Fruit fly (Drosophila melanogaster) whole organism, embryonic: ENCODE results near the gene CG12118.

Experiments
- Atf-2 ChIP-seq: fragments of 200-800 bp; sonication (Bioruptor generic); optimal IDR thresholded peaks from 2 replicates; lab custom pipeline; 2016; ENCODE audit warnings: missing biosample characterization, missing genetic modification characterization
- BtbVII ChIP-seq: fragments of 200-800 bp; sonication (Bioruptor generic); optimal IDR thresholded peaks from 3 replicates; lab custom pipeline; 2017; ENCODE audit warnings: missing biosample characterization, mild to moderate bottlenecking, missing genetic modification characterization
- Bteb2 ChIP-seq: fragments of 200-800 bp; sonication (Bioruptor generic); optimal IDR thresholded peaks from 2 replicates; lab custom pipeline; 2016; ENCODE audit warnings: missing biosample characterization, missing genetic modification characterization
- CG10321 ChIP-seq: fragments of 200-800 bp; sonication (Bioruptor generic); IDR thresholded peaks from 2 replicates; pipeline ENCODE4 v1.3.6; 2022; ENCODE audit warnings: missing biosample characterization, missing genetic modification characterization
- CG10431 ChIP-seq: fragments of 200-800 bp; sonication (Bioruptor generic); optimal IDR thresholded peaks from 3 replicates; lab custom pipeline; 2018; ENCODE audit warnings: missing biosample characterization, mild to moderate bottlenecking, missing genetic modification characterization
- CG10654 ChIP-seq: fragments of 200-800 bp; sonication (Bioruptor generic); optimal IDR thresholded peaks from 2 replicates; lab custom pipeline; 2016; ENCODE audit warnings: missing biosample characterization, missing genetic modification characterization
- CG10959 ChIP-seq: fragments of 200-800 bp; sonication (Bioruptor generic); IDR thresholded peaks from 2 replicates; pipeline ENCODE4 v1.3.6; 2022; ENCODE audit warnings: missing biosample characterization, missing genetic modification characterization
- CG10979 ChIP-seq: fragments of 200-800 bp; sonication (Bioruptor generic); optimal IDR thresholded peaks from 2 replicates; lab custom pipeline; 2018; ENCODE audit warnings: missing biosample characterization, mild to moderate bottlenecking, missing genetic modification characterization, moderate library complexity
- CG11723 ChIP-seq: fragments of 200-800 bp; sonication (Bioruptor generic); optimal IDR thresholded peaks from 2 replicates; lab custom pipeline; 2017; ENCODE audit warnings: missing biosample characterization, mild to moderate bottlenecking, missing genetic modification characterization
- CG12219 ChIP-seq: fragments of 200-800 bp; sonication (Bioruptor generic); optimal IDR thresholded peaks from 3 replicates; lab custom pipeline; 2018; ENCODE audit warnings: missing biosample characterization, mild to moderate bottlenecking, missing genetic modification characterization
- CG13775 ChIP-seq: fragments of 200-800 bp; sonication (Bioruptor generic); optimal IDR thresholded peaks from 3 replicates; lab custom pipeline; 2017; ENCODE audit warnings: missing biosample characterization, mild to moderate bottlenecking, missing genetic modification characterization
- CG14441 ChIP-seq: fragments of 200-800 bp; sonication (Bioruptor generic); IDR thresholded peaks from 2 replicates; pipeline ENCODE4 v1.3.6; 2022; ENCODE audit warnings: missing biosample characterization, missing genetic modification characterization
- CG15269 ChIP-seq: fragments of 200-800 bp; sonication (Bioruptor generic); optimal IDR thresholded peaks from 2 replicates; lab custom pipeline; 2018; ENCODE audit warnings: missing biosample characterization, mild to moderate bottlenecking, missing genetic modification characterization, moderate library complexity
- CG1529 ChIP-seq: fragments of 200-800 bp; sonication (Bioruptor generic); optimal IDR thresholded peaks from 3 replicates; lab custom pipeline; 2018; ENCODE audit warnings: missing biosample characterization, missing genetic modification characterization
- CG15601 ChIP-seq: fragments of 200-800 bp; sonication (Bioruptor generic); optimal IDR thresholded peaks from 3 replicates; lab custom pipeline; 2019; ENCODE audit warnings: missing biosample characterization, mild to moderate bottlenecking, missing genetic modification characterization, moderate library complexity
- CG17328 ChIP-seq: fragments of 200-800 bp; sonication (Bioruptor generic); IDR thresholded peaks from 2 replicates; pipeline ENCODE4 v1.3.6; 2022; ENCODE audit warnings: missing biosample characterization, missing genetic modification characterization
- CG17385 ChIP-seq: fragments of 200-800 bp; sonication (Bioruptor generic); optimal IDR thresholded peaks from 3 replicates; lab custom pipeline; 2018; ENCODE audit warnings: missing biosample characterization, mild to moderate bottlenecking, missing genetic modification characterization
- CG1832 ChIP-seq: fragments of 200-800 bp; sonication (Bioruptor generic); optimal IDR thresholded peaks from 2 replicates; lab custom pipeline; 2017; ENCODE audit warnings: missing biosample characterization, mild to moderate bottlenecking, missing genetic modification characterization, inconsistent platforms
- CG2120 ChIP-seq: fragments of 200-800 bp; sonication (Bioruptor generic); optimal IDR thresholded peaks from 3 replicates; lab custom pipeline; 2016; ENCODE audit warnings: missing biosample characterization, missing genetic modification characterization
- CG2678 ChIP-seq: fragments of 200-800 bp; sonication (Bioruptor generic); optimal IDR thresholded peaks from 3 replicates; lab custom pipeline; 2019; ENCODE audit warnings: missing biosample characterization, mild to moderate bottlenecking, missing genetic modification characterization, moderate library complexity
- CG30403 ChIP-seq: fragments of 200-800 bp; sonication (Bioruptor generic); optimal IDR thresholded peaks from 3 replicates; lab custom pipeline; 2016; ENCODE audit warnings: missing biosample characterization, missing genetic modification characterization
- CG32772 ChIP-seq: fragments of 200-800 bp; sonication (Bioruptor generic); IDR thresholded peaks from 2 replicates; pipeline ENCODE4 v1.3.6; 2022; ENCODE audit warnings: missing biosample characterization, missing genetic modification characterization
- CG34422 ChIP-seq: fragments of 200-800 bp; sonication (Bioruptor generic); IDR thresholded peaks from 3 replicates; pipeline ENCODE4 v1.3.6; 2022; ENCODE audit warnings: missing biosample characterization, missing genetic modification characterization
- CG3995 ChIP-seq: fragments of 200-800 bp; sonication (Bioruptor generic); optimal IDR thresholded peaks from 3 replicates; lab custom pipeline; 2016; ENCODE audit warnings: missing biosample characterization, missing genetic modification characterization
- CG4730 ChIP-seq: fragments of 200-800 bp; sonication (Bioruptor generic); IDR thresholded peaks from 2 replicates; pipeline ENCODE4 v1.3.6; 2022; ENCODE audit warnings: missing biosample characterization, missing genetic modification characterization
- CG6813 ChIP-seq: fragments of 200-800 bp; sonication (Bioruptor generic); optimal IDR thresholded peaks from 2 replicates; lab custom pipeline; 2017; ENCODE audit warnings: missing biosample characterization, missing genetic modification characterization, mild to moderate bottlenecking, moderate library complexity, missing genetic modification reagents
- CG6854 ChIP-seq: fragments of 200-800 bp; sonication (Bioruptor generic); optimal IDR thresholded peaks from 3 replicates; lab custom pipeline; 2017; ENCODE audit warnings: missing biosample characterization, mild to moderate bottlenecking, missing genetic modification characterization
- CG7372 ChIP-seq: fragments of 200-800 bp; sonication (Bioruptor generic); IDR thresholded peaks from 2 replicates; pipeline ENCODE4 v1.3.6; 2022; ENCODE audit warnings: missing biosample characterization, missing genetic modification characterization
- CG8765 ChIP-seq: fragments of 200-800 bp; sonication (Bioruptor generic); IDR thresholded peaks from 2 replicates; pipeline ENCODE4 v1.3.6; 2022; ENCODE audit warnings: missing biosample characterization, missing genetic modification characterization
- CoRest ChIP-seq: fragments of 200-800 bp; sonication (Bioruptor generic); optimal IDR thresholded peaks from 3 replicates; lab custom pipeline; 2018; ENCODE audit warnings: missing biosample characterization, mild to moderate bottlenecking, missing genetic modification characterization, moderate library complexity
- D19A ChIP-seq: fragments of 200-800 bp; optimal IDR thresholded peaks from 3 replicates; lab custom pipeline; 2019; ENCODE audit warnings: missing biosample characterization, mild to moderate bottlenecking, missing genetic modification characterization, moderate library complexity
- ERR ChIP-seq: fragments of 200-800 bp; sonication (Bioruptor generic); optimal IDR thresholded peaks from 2 replicates; lab custom pipeline; 2016; ENCODE audit warnings: missing biosample characterization, missing genetic modification characterization
- ash1 ChIP-seq: fragments of 200-800 bp; sonication (Bioruptor generic); optimal IDR thresholded peaks from 2 replicates; lab custom pipeline; 2018; ENCODE audit warnings: missing biosample characterization, mild to moderate bottlenecking, missing genetic modification characterization
- ci ChIP-seq: fragments of 200-800 bp; sonication (Bioruptor generic); IDR thresholded peaks from 3 replicates; pipeline ENCODE4 v1.3.6; 2022; ENCODE audit warnings: missing biosample characterization, missing genetic modification characterization
- corto ChIP-seq: fragments of 200-800 bp; sonication (Bioruptor generic); optimal IDR thresholded peaks from 2 replicates; lab custom pipeline; 2016; ENCODE audit warnings: missing biosample characterization, mild to moderate bottlenecking, missing genetic modification characterization, moderate library complexity
- dmrt11E ChIP-seq: fragments of 200-800 bp; sonication (Bioruptor generic); optimal IDR thresholded peaks from 3 replicates; lab custom pipeline; 2018; ENCODE audit warnings: missing biosample characterization, mild to moderate bottlenecking, missing genetic modification characterization, moderate library complexity
- eyg ChIP-seq: fragments of 200-800 bp; sonication (Bioruptor generic); optimal IDR thresholded peaks from 3 replicates; lab custom pipeline; 2016; ENCODE audit warnings: missing biosample characterization, missing genetic modification characterization
- gro ChIP-seq: fragments of 200-800 bp; sonication (Bioruptor generic); optimal IDR thresholded peaks from 2 replicates; lab custom pipeline; 2016; ENCODE audit warnings: missing biosample characterization, missing genetic modification characterization
- ind ChIP-seq: fragments of 200-800 bp; sonication (Bioruptor generic); optimal IDR thresholded peaks from 3 replicates; lab custom pipeline; 2016; ENCODE audit warnings: missing biosample characterization, missing genetic modification characterization
- knrl ChIP-seq: fragments of 200-800 bp; sonication (Bioruptor generic); IDR thresholded peaks from 3 replicates; pipeline ENCODE4 v1.3.6; 2022; ENCODE audit warnings: missing biosample characterization, missing genetic modification characterization; ENCODE audit not compliant: partially characterized antibody
- lab ChIP-seq: fragments of 200-800 bp; sonication (Bioruptor generic); optimal IDR thresholded peaks from 3 replicates; lab custom pipeline; 2017; ENCODE audit warnings: missing biosample characterization, missing genetic modification characterization, mild to moderate bottlenecking, moderate library complexity, missing genetic modification reagents
- maf-S ChIP-seq: fragments of 200-800 bp; sonication (Bioruptor generic); optimal IDR thresholded peaks from 2 replicates; lab custom pipeline; 2016; ENCODE audit warnings: missing biosample characterization, missing genetic modification characterization
- pan ChIP-seq, 4 experiments: fragments of >200 bp in 3 of 4; fragments of 200-800 bp in 1 of 4; sonication (Bioruptor generic) in 1 of 4; optimal IDR thresholded peaks in 3 of 4; IDR thresholded peaks in 1 of 4; 2 replicates each; pipeline versions ENCODE4 v1.3.6 to Lab custom; 2017 to 2022; ENCODE audit warnings: missing biosample characterization in 2 of 4, missing genetic modification characterization in 2 of 4, mixed read lengths in 1 of 4
- psq ChIP-seq: fragments of 200-800 bp; sonication (Bioruptor generic); optimal IDR thresholded peaks from 2 replicates; lab custom pipeline; 2017; ENCODE audit warnings: missing biosample characterization, missing genetic modification characterization
- seq ChIP-seq: fragments of 200-800 bp; sonication (Bioruptor generic); IDR thresholded peaks from 2 replicates; pipeline ENCODE4 v1.3.6; 2022; ENCODE audit warnings: missing biosample characterization, missing genetic modification characterization
- slp2 ChIP-seq: fragments of 200-800 bp; sonication (Bioruptor generic); optimal IDR thresholded peaks from 2 replicates; lab custom pipeline; 2016; ENCODE audit warnings: missing biosample characterization, missing genetic modification characterization
- stc ChIP-seq: fragments of 200-800 bp; sonication (Bioruptor generic); IDR thresholded peaks from 2 replicates; pipeline ENCODE4 v1.3.6; 2022; ENCODE audit warnings: missing biosample characterization, missing genetic modification characterization
- tgo ChIP-seq: fragments of 200-800 bp; sonication (Bioruptor generic); IDR thresholded peaks from 3 replicates; pipeline ENCODE4 v1.3.6; 2022; ENCODE audit warnings: missing biosample characterization, missing genetic modification characterization
- trem ChIP-seq: fragments of 200-800 bp; optimal IDR thresholded peaks from 3 replicates; lab custom pipeline; 2019; ENCODE audit warnings: missing biosample characterization, mild to moderate bottlenecking, missing genetic modification characterization, moderate library complexity
- vvl ChIP-seq: fragments of 200-800 bp; sonication (Bioruptor generic); IDR thresholded peaks from 2 replicates; pipeline ENCODE4 v1.3.6; 2022; ENCODE audit warnings: missing biosample characterization, missing genetic modification characterization

Gene CG12118

dm6 chrX:9155134-9155533, 41.1 kb downstream of the CG12118 start (continued):
- TF ChIP-seq CG2678 (peak; percentile 83), ind (peak; percentile 61), CG34422 (no peak), CG8765 (GFP tag; lab: Robert Waterston, UW) (no peak), D19A (peak; percentile 68), pan (optimal IDR thresholded peaks at IDR 0.05; lab: Kevin White, UChicago) (no peak), pan (GFP tag; optimal IDR thresholded peaks at IDR 0.05 in 1 of 2, IDR thresholded peaks at IDR 0.05 in 1 of 2) (peak in 1 of 2 experiments; percentile 64), CG1529 (peak; percentile 35), CG14441 (GFP tag; lab: Robert Waterston, UW) (no peak), tgo (peak; percentile 25; the same call in 1 of the 3 replicates), CG17385 (peak; percentile 72), eyg (GFP tag; lab: Kevin White, UChicago) (peak; percentile 2), seq (GFP tag; lab: Robert Waterston, UW) (0 out of 2 replicates have a peak, but pooled peaks have one; percentile 13), dmrt11E (tag; lab: Kevin White, UChicago) (peak; percentile 64), CG3995 (peak; percentile 4), CG32772 (GFP tag; lab: Robert Waterston, UW) (0 out of 2 replicates have a peak, but pooled peaks have one; percentile 21), psq (no peak), CG10654 (GFP tag; lab: Kevin White, UChicago) (peak; percentile 38), CG1832 (GFP tag; lab: Kevin White, UChicago) (no peak), CG4730 (no peak), corto (GFP tag; lab: Kevin White, UChicago) (peak; percentile 59), CG10979 (peak; percentile 78), CG30403 (GFP tag; lab: Kevin White, UChicago) (peak; percentile 67), gro (peak; percentile 29), vvl (GFP tag; lab: Robert Waterston, UW) (peak; percentile 42; the same call in 1 of the 2 replicates), maf-S (no peak), CG11723 (peak; percentile 12), Atf-2 (GFP tag; lab: Kevin White, UChicago) (no peak), CG10959 (GFP tag; lab: Robert Waterston, UW) (peak; percentile 36; the same call in 1 of the 2 replicates), Bteb2 (GFP tag; lab: Kevin White, UChicago) (peak; percentile 44), CG15269 (tag; lab: Kevin White, UChicago) (peak; percentile 62), CG10321 (GFP tag; lab: Robert Waterston, UW) (no peak), CG6813 (GFP tag; lab: Kevin White, UChicago) (peak; percentile 63), CG15601 (peak; percentile 29), BtbVII (GFP tag; lab: Kevin White, UChicago) (peak; percentile 31), CG13775 (GFP tag; lab: Kevin White, UChicago) (peak; percentile 43), ERR (GFP tag; lab: Kevin White, UChicago) (peak; percentile 18), slp2 (GFP tag; lab: Kevin White, UChicago) (peak; percentile 32), CoRest (tag; lab: Kevin White, UChicago) (peak; percentile 58), stc (peak; percentile 19; the same call in 1 of the 2 replicates), CG7372 (GFP tag; lab: Robert Waterston, UW) (peak; percentile 24; the same call in 1 of the 2 replicates), ci (GFP tag; lab: Robert Waterston, UW) (0 out of 3 replicates have a peak, but pooled peaks have one; percentile 12), CG2120 (GFP tag; lab: Kevin White, UChicago) (peak; percentile 67), lab (peak; percentile 75), ash1 (GFP tag; lab: Kevin White, UChicago) (no peak), CG17328 (GFP tag; lab: Robert Waterston, UW) (0 out of 2 replicates have a peak, but pooled peaks have one; percentile 16), CG12219 (peak; percentile 41), CG6854 (GFP tag; lab: Kevin White, UChicago) (peak; percentile 40), knrl (GFP tag; lab: Robert Waterston, UW) (no peak), CG10431 (peak; percentile 15), trem (tag; lab: Kevin White, UChicago) (peak; percentile 44)
